Worm (Caenorhabditis elegans) whole organism, L2 larva: Measurements from ENCODE around the gene F32D8.2.

Experiments used
- C34F6.9 ChIP-seq: fragments of 150-350 bp; optimal IDR thresholded peaks from 2 replicates; lab custom pipeline; 2014; ENCODE audit warnings: missing biosample characterization, missing genetic modification characterization
- F13H6.1 ChIP-seq: sonication (generic microtip); optimal IDR thresholded peaks from 2 replicates; lab custom pipeline; 2016; ENCODE audit warnings: missing genetic modification characterization, missing compliant biosample characterization
- R02D3.7 ChIP-seq: fragments of 150-350 bp; optimal IDR thresholded peaks from 2 replicates; lab custom pipeline; 2014; ENCODE audit warnings: missing biosample characterization, missing genetic modification characterization
- Y55F3AM.14 ChIP-seq: fragments of 200-800 bp; sonication (Bioruptor generic); optimal IDR thresholded peaks from 2 replicates; lab custom pipeline; 2018; ENCODE audit warnings: mild to moderate bottlenecking, missing genetic modification characterization, missing compliant biosample characterization
- alr-1 ChIP-seq: fragments of 150-350 bp; optimal IDR thresholded peaks from 2 replicates; lab custom pipeline; 2014; ENCODE audit warnings: missing biosample characterization, missing genetic modification characterization
- aly-2 ChIP-seq: fragments of 150-350 bp; optimal IDR thresholded peaks from 2 replicates; lab custom pipeline; 2014; ENCODE audit warnings: missing biosample characterization, missing genetic modification characterization
- ama-1 ChIP-seq: fragments of 150-350 bp; optimal IDR thresholded peaks from 2 replicates; lab custom pipeline; 2018; ENCODE audit warnings: inconsistent platforms
- blmp-1 ChIP-seq: sonication (generic microtip); optimal IDR thresholded peaks from 2 replicates; lab custom pipeline; 2017; ENCODE audit warnings: missing genetic modification characterization, mild to moderate bottlenecking, missing compliant biosample characterization, antibody characterized with exemption, moderate library complexity; ENCODE audit not compliant: insufficient read depth
- ceh-16 ChIP-seq: fragments of 150-350 bp; optimal IDR thresholded peaks from 2 replicates; lab custom pipeline; 2014; ENCODE audit warnings: missing biosample characterization, missing genetic modification characterization
- ceh-82 ChIP-seq: fragments of 150-350 bp; optimal IDR thresholded peaks from 2 replicates; lab custom pipeline; 2014; ENCODE audit warnings: missing biosample characterization, missing genetic modification characterization
- dmd-4 ChIP-seq: sonication (generic microtip); optimal IDR thresholded peaks from 2 replicates; lab custom pipeline; 2017; ENCODE audit warnings: missing biosample characterization, missing genetic modification characterization
- egl-27 ChIP-seq: sonication (generic microtip); optimal IDR thresholded peaks from 3 replicates; lab custom pipeline; 2017; ENCODE audit warnings: missing biosample characterization, missing genetic modification reagents, missing genetic modification characterization
- fos-1 ChIP-seq: fragments of 150-350 bp; optimal IDR thresholded peaks from 2 replicates; lab custom pipeline; 2014; ENCODE audit warnings: missing biosample characterization, missing genetic modification characterization
- lin-39 ChIP-seq: fragments of 150-350 bp; optimal IDR thresholded peaks from 2 replicates; lab custom pipeline; 2014; ENCODE audit warnings: missing biosample characterization, missing genetic modification reagents, missing genetic modification characterization
- lsy-2 ChIP-seq, 2 experiments: fragments of 150-350 bp in 1 of 2; sonication (generic microtip) in 1 of 2; optimal IDR thresholded peaks; 2 replicates each; lab custom pipeline; 2014 to 2017; ENCODE audit warnings: missing biosample characterization in 2 of 2, missing genetic modification characterization in 2 of 2
- mab-5 ChIP-seq: fragments of 150-350 bp; optimal IDR thresholded peaks from 2 replicates; lab custom pipeline; 2014; ENCODE audit warnings: missing biosample characterization, missing genetic modification characterization
- mdl-1 ChIP-seq, 2 experiments: fragments of 150-350 bp in 1 of 2; sonication (generic microtip) in 1 of 2; optimal IDR thresholded peaks; 2 replicates each; lab custom pipeline; 2017; ENCODE audit warnings: missing biosample characterization in 2 of 2, missing genetic modification characterization in 2 of 2
- nhr-10 ChIP-seq: sonication (generic microtip); optimal IDR thresholded peaks from 2 replicates; lab custom pipeline; 2017; ENCODE audit warnings: missing biosample characterization, missing genetic modification characterization
- nhr-129 ChIP-seq: fragments of 150-350 bp; optimal IDR thresholded peaks from 2 replicates; lab custom pipeline; 2014; ENCODE audit warnings: missing biosample characterization, missing genetic modification characterization
- nhr-21 ChIP-seq: fragments of 150-350 bp; optimal IDR thresholded peaks from 2 replicates; lab custom pipeline; 2014; ENCODE audit warnings: missing biosample characterization, missing genetic modification characterization
- nhr-25 ChIP-seq: fragments of 150-350 bp; sonication (generic microtip); optimal IDR thresholded peaks from 3 replicates; lab custom pipeline; 2014; ENCODE audit warnings: missing biosample characterization, missing genetic modification characterization
- nhr-6 ChIP-seq: fragments of 150-350 bp; optimal IDR thresholded peaks from 2 replicates; lab custom pipeline; 2014; ENCODE audit warnings: missing biosample characterization, missing genetic modification characterization
- nhr-77 ChIP-seq: fragments of 150-350 bp; optimal IDR thresholded peaks from 2 replicates; lab custom pipeline; 2014; ENCODE audit warnings: missing biosample characterization, missing genetic modification characterization
- sma-9 ChIP-seq, 2 experiments: fragments of 150-350 bp in 1 of 2; sonication (generic microtip) in 1 of 2; optimal IDR thresholded peaks; 2 replicates each; lab custom pipeline; 2014 to 2016; ENCODE audit warnings: missing genetic modification characterization in 2 of 2, mild to moderate bottlenecking in 1 of 2, missing biosample characterization in 1 of 2, missing compliant biosample characterization in 1 of 2, missing genetic modification reagents in 1 of 2, moderate library complexity in 1 of 2
- unc-39 ChIP-seq: fragments of 150-350 bp; optimal IDR thresholded peaks from 2 replicates; lab custom pipeline; 2014; ENCODE audit warnings: missing biosample characterization, missing genetic modification characterization
- unc-55 ChIP-seq: fragments of 150-350 bp; sonication (generic microtip); optimal IDR thresholded peaks from 3 replicates; lab custom pipeline; 2014; ENCODE audit warnings: missing biosample characterization, missing genetic modification reagents, missing genetic modification characterization
- zag-1 ChIP-seq: fragments of 150-350 bp; optimal IDR thresholded peaks from 2 replicates; lab custom pipeline; 2014; ENCODE audit warnings: missing biosample characterization, missing genetic modification characterization
- ztf-4 ChIP-seq: fragments of 150-350 bp; optimal IDR thresholded peaks from 2 replicates; lab custom pipeline; 2014; ENCODE audit warnings: missing biosample characterization, missing genetic modification characterization

F32D8.2 gene

DNA sequence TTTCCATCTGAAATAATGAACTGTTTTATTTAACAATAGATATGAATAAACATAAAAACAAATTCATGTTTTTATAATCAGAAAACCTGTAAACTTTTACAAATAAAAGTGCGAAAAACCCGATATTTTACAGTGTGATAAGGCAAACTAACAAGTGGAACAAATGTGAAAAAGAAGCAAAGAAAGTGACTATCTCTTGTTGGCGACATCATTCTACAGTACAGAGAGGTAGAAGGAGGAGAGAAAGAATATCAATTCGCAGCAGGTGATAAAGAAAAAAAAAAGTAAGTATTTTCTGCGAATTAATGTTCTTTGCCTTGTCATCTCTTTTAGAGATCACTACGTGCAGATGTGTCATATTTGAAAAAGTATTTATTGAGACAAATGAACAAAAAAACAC, 23.8 kb upstream of the F32D8.2 start (continued):
- TF ChIP-seq R02D3.7 (tag; lab: Kevin White, UChicago), result no peak
- TF ChIP-seq nhr-21 (tag; lab: Kevin White, UChicago), result no peak
- TF ChIP-seq mdl-1 (tag; optimal IDR thresholded peaks at IDR 0.05; lab: Kevin White, UChicago), result no peak

DNA sequence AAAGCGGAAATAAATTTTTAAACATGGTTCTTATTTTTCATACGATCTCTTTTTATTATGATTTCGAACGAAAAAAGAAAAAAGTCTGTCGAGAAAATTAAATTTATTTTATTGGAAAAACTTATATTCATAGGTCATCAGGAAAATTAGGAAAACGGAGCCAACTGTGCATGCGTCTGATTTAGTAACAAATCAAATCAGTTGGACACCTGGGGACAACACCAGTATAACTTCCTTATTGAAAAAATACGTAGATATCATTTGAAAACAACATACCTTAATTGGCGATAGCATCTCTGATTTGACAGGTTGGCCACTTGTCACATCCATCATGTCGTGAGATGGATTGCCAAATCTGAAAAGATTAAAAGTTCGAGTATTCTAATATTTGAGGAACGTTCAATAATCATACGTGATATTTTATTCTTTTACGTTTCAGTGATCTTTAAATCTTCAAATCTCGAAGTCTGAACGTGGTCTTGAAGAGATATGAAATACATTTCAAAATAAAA, 23.0 kb upstream of the F32D8.2 start:
- TF ChIP-seq blmp-1 (tag; lab: Kevin White, UChicago), result peak; percentile 18
- no peak for TF ChIP-seq nhr-10 (tag; lab: Kevin White, UChicago)
- no peak for TF ChIP-seq nhr-21 (tag; lab: Kevin White, UChicago)
- peak; percentile 41 for TF ChIP-seq egl-27 (tag; lab: Kevin White, UChicago)
- peak; percentile 52 for TF ChIP-seq ceh-16 (tag; lab: Kevin White, UChicago)
- TF ChIP-seq nhr-25 (tag; lab: Kevin White, UChicago), result peak; percentile 17
- TF ChIP-seq sma-9 (GFP tag; optimal IDR thresholded peaks at IDR 0.05; lab: Kevin White, UChicago), result peak; percentile 72
- TF ChIP-seq sma-9 (tag; optimal IDR thresholded peaks at IDR 0.05; lab: Kevin White, UChicago), result no peak
- TF ChIP-seq, all 48 proteins: peak for 5

DNA sequence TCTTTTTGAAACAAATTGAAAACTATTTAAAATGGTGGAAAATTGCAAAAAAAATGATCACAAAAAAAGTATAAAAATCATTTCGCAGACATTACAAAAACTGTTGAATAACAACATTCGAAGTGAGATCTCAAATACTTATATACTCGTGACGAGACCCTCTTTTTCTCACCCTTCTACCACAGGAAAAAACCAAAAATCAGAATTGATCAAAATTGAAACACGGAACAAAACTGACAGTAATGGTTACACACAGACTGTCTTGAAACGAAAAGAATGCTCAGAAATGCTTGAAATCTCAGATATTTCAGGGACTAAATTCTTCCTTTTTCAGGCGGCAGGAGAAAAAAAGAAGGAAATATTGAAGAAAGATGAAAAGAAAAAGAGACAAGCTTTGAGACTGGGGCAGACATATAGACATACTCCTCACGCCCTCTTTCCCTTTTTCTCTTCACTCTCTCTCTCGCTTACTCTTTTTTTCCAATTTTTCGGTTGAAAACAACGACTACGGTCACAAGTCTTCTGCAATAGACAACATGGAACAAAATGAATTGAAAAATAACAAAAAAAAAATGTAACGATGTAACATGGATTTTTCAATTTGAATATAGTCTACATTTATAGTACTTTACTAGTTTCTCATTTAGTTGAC, 21.8 kb upstream of the F32D8.2 start:
- TF ChIP-seq ceh-82 (tag; lab: Kevin White, UChicago), result no peak
- TF ChIP-seq nhr-77 (tag; lab: Kevin White, UChicago), result no peak
- TF ChIP-seq nhr-129, result peak; percentile 74
- TF ChIP-seq Y55F3AM.14 (GFP tag; lab: Kevin White, UChicago), result peak; percentile 54
- TF ChIP-seq C34F6.9, result peak; percentile 71
- TF ChIP-seq alr-1 (tag; lab: Kevin White, UChicago), result no peak
- TF ChIP-seq unc-39 (tag; lab: Kevin White, UChicago), result no peak
- TF ChIP-seq sma-9 (GFP tag; optimal IDR thresholded peaks at IDR 0.05; lab: Kevin White, UChicago), result peak; percentile 37
- no peak for TF ChIP-seq sma-9 (tag; optimal IDR thresholded peaks at IDR 0.05; lab: Kevin White, UChicago)
- no peak for TF ChIP-seq ama-1 (lab: Kevin White, UChicago)
- peak; percentile 7 for TF ChIP-seq F13H6.1 (tag; lab: Kevin White, UChicago)
- TF ChIP-seq mab-5, result no peak
- peak; percentile 41 for TF ChIP-seq unc-55 (GFP tag; lab: Kevin White, UChicago)
- no peak for TF ChIP-seq dmd-4 (tag; lab: Kevin White, UChicago)
- peak in 1 of 2 experiments; percentile 36 for TF ChIP-seq lsy-2 (tag; optimal IDR thresholded peaks at IDR 0.05; lab: Kevin White, UChicago)
- TF ChIP-seq lin-39 (tag; lab: Kevin White, UChicago), result no peak
- TF ChIP-seq ztf-4 (tag; lab: Kevin White, UChicago), result peak; percentile 38

DNA sequence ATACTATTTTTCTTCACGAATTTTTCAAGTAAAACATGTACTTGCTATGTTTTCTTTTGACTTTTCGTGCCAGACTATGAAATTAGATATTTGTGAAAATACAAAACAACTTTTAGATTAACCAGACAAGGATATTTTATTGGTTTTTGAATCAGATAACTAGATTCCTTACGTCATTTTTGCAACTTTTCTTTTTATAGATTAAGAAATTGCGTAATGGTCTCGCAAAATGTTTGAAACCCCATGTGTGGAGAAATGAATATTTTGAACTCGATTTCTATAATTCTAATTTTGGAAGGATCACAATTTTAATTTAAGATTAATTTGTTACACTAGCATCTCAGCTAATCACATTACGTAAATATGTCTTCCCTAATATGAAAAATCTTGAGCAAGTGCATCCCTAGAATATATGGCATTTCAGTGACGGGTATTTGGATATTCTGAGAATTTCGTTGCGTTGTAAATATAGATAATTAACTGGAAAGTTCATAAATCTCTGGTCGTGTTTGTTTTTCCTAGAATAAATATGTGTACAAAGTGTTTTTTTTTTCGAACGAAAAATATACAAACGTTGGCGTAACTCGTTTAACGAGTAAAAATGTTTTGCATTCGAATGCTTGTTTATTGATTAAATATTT, 21.0 kb upstream of the F32D8.2 start:
- TF ChIP-seq fos-1 (no peak), nhr-21 (tag; lab: Kevin White, UChicago) (peak; percentile 8), sma-9 (GFP tag; optimal IDR thresholded peaks at IDR 0.05; lab: Kevin White, UChicago) (peak; percentile 44), sma-9 (tag; optimal IDR thresholded peaks at IDR 0.05; lab: Kevin White, UChicago) (no peak)

DNA sequence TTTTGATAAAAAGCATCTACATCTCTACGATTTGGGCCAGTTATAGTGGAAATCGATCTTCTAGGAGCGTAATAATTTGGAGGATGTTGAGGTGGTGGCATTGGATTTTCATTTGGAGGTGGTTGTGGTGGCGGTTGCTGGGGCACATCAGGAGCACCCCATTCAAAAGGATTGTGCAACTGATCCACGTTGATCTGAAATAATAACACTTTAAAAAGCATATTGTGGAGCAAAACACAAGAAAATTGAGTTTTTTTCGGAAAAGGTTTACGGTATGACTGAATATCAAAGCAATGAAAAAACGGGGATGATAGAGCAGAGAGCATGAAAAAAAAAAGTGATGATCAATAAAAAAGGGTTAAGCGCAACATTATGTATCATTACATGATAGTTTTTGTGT, 18.0 kb upstream of the F32D8.2 start, which contains the start of gene saeg-1:
Gene saeg-1 (minus strand): TSS at position 101 of the 400 bp plus-strand sequence.
- no peak for TF ChIP-seq unc-39 (tag; lab: Kevin White, UChicago)
- TF ChIP-seq lin-39 (tag; lab: Kevin White, UChicago), result no peak
- TF ChIP-seq zag-1 (tag; lab: Kevin White, UChicago), result no peak
- no peak for TF ChIP-seq mdl-1 (tag; optimal IDR thresholded peaks at IDR 0.05; lab: Kevin White, UChicago)
- no peak for TF ChIP-seq F13H6.1 (tag; lab: Kevin White, UChicago)
- no peak for TF ChIP-seq nhr-6 (tag; lab: Kevin White, UChicago)
- no peak for TF ChIP-seq nhr-77 (tag; lab: Kevin White, UChicago)
- no peak for TF ChIP-seq dmd-4 (tag; lab: Kevin White, UChicago)
- TF ChIP-seq alr-1 (tag; lab: Kevin White, UChicago), result no peak
- TF ChIP-seq ztf-4 (tag; lab: Kevin White, UChicago), result no peak
- TF ChIP-seq aly-2 (tag; lab: Kevin White, UChicago), result no peak
